Worm (Caenorhabditis elegans): ENCODE data around the gene srh-218.
A peak's percentile ranks its signal among the peaks of the same experiment; 100 is the strongest.

The srh-218 gene

DNA sequence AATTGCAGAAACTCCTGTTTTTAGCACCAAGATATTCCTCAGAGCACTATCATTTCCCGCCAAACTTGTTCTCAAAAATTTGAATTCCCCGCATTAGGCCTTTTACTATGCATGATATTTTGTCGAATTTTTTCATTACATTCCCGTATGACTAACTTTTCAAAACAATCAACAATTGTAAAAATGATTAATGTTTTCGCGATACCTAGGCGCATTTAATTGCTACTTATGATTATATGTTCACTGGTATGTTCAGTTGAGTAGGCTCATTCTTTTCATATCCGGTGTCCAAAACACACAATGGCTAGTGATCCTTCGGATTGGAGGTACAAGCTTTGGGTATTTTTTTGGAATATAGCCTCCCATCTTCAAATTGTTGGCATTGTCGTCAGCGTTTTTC lies 6.0 kb upstream of the srh-218 start, which contains the start of gene srw-21:
TSS of gene srw-21 (plus strand) at position 301 of the 400 bp plus-strand sequence.
- TF ChIP-seq C34F6.9 (tag; optimal IDR thresholded peaks at IDR 0.05) = no peak
- TF ChIP-seq nhr-12 (tag; optimal IDR thresholded peaks at IDR 0.05) = no peak
- TF ChIP-seq nhr-129 (tag; optimal IDR thresholded peaks at IDR 0.05) = no peak
- TF ChIP-seq sma-3 (GFP tag; optimal IDR thresholded peaks at IDR 0.05) = no peak
- TF ChIP-seq skn-1 (tag; optimal IDR thresholded peaks at IDR 0.05) = no peak
- no peak for TF ChIP-seq nhr-11 (tag; optimal IDR thresholded peaks at IDR 0.05)

DNA sequence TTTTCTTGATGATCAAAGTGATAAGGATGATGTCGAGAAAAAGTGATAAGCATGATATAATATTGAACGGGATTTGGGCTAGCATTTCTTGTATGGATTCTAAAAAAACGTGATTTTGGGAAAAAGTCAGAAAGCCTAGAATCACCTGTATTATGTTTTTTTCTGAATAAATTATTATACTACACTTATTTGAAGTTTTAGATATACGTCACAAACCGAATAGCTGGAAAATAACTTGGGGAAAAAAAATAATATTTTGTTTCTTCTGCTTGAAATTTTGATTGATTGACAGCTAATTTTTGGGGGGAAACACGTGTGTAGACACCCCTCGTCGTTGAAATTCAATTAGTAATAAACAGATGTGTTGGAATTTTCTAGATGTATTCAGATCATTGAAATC lies 1.3 kb upstream of the srh-218 start, which contains the start of gene str-264:
TSS of gene str-264 (minus strand) at position 101 of the 400 bp plus-strand sequence.
- TF ChIP-seq lin-39 (tag; optimal IDR thresholded peaks at IDR 0.05) (no peak), nhr-21 (tag; optimal IDR thresholded peaks at IDR 0.05) (no peak), nhr-23 (tag; optimal IDR thresholded peaks at IDR 0.05) (no peak), blmp-1 (tag; optimal IDR thresholded peaks at IDR 0.05; ENCODE audit: insufficient read depth) (no peak), ceh-82 (tag; optimal IDR thresholded peaks at IDR 0.05) (no peak), ZK546.5 (tag; optimal IDR thresholded peaks at IDR 0.05) (no peak), mbf-1 (tag; optimal IDR thresholded peaks at IDR 0.05) (no peak), peb-1 (tag; optimal IDR thresholded peaks at IDR 0.05) (no peak), nhr-77 (tag; optimal IDR thresholded peaks at IDR 0.05) (no peak), unc-39 (tag; optimal IDR thresholded peaks at IDR 0.05) (no peak)

DNA sequence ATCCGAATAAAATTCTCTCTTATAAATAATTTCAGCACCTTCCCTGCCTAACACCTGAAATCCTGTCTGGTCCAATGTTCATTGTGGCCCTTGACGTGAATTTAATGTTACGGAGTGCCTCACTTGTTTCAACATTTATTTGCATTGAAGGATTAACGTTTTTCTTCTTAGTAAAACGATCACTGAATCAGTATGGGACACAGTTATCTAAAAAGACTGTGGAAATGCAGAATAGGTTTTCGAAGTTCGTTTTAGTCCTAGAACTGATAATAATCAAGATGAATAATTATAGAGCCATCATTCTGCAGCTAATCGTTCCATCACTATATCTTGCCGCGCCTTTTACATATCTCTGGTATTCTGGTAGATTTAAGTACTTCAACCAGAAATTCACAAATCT lies 1.4 kb downstream of the srh-218 start, which contains the start of gene srh-219:
TSS of gene srh-219 (plus strand) at position 301 of the 400 bp plus-strand sequence.
- TF ChIP-seq skn-1 (tag; optimal IDR thresholded peaks at IDR 0.05) (no peak), egl-27 (tag; optimal IDR thresholded peaks at IDR 0.05) (no peak), nhr-11 (tag; optimal IDR thresholded peaks at IDR 0.05) (no peak), nhr-23 (tag; optimal IDR thresholded peaks at IDR 0.05) (no peak), mdl-1 (tag; optimal IDR thresholded peaks at IDR 0.05) (no peak), Y55F3AM.14 (GFP tag; optimal IDR thresholded peaks at IDR 0.05) (no peak), gmeb-1 (tag; optimal IDR thresholded peaks at IDR 0.05) (no peak), R02D3.7 (tag; optimal IDR thresholded peaks at IDR 0.05) (no peak), ztf-4 (tag; optimal IDR thresholded peaks at IDR 0.05) (no peak), crh-2 (tag; optimal IDR thresholded peaks at IDR 0.05) (no peak), aly-2 (tag; optimal IDR thresholded peaks at IDR 0.05) (no peak), ama-1 (optimal IDR thresholded peaks at IDR 0.05) (no peak), sma-9 (GFP tag; optimal IDR thresholded peaks at IDR 0.05) (no peak), sma-9 (tag; optimal IDR thresholded peaks at IDR 0.05) (no peak), alr-1 (tag; optimal IDR thresholded peaks at IDR 0.05) (no peak), unc-55 (GFP tag; optimal IDR thresholded peaks at IDR 0.05) (no peak), unc-62 (GFP tag; optimal IDR thresholded peaks at IDR 0.05) (no peak), lin-11 (tag; optimal IDR thresholded peaks at IDR 0.05) (no peak), ceh-82 (tag; optimal IDR thresholded peaks at IDR 0.05) (no peak), dmd-4 (tag; optimal IDR thresholded peaks at IDR 0.05) (no peak)

DNA sequence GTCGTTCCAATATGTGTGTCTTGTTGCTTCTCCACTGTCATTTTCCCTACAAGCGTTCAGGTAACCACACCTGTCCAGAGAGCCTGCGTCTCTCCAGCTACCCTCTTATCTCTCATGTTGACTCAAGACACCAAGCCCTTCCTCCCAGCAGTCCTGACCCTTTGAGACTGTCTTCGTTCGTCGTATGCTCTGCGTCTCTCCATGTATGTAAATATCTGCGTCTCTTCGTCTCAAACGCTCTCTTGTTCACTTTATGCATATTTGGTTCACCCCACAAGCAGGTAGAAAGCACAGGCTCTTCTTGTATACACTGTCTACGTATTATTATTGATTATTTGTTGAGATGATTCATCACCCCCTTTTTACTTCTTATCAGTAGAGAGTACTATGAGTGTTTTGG lies 4.0 kb downstream of the srh-218 start:
- no peak for TF ChIP-seq blmp-1 (tag; optimal IDR thresholded peaks at IDR 0.05; ENCODE audit: insufficient read depth)
- peak; percentile 42 for TF ChIP-seq crh-2 (tag; optimal IDR thresholded peaks at IDR 0.05)
- TF ChIP-seq elt-3 (tag; optimal IDR thresholded peaks at IDR 0.05) = no peak
- no peak for TF ChIP-seq elt-1 (tag; optimal IDR thresholded peaks at IDR 0.05)
- TF ChIP-seq nhr-25 (tag; optimal IDR thresholded peaks at IDR 0.05) = no peak
- peak; percentile 22 for TF ChIP-seq egl-27 (tag; optimal IDR thresholded peaks at IDR 0.05)
- TF ChIP-seq sma-9 (GFP tag; optimal IDR thresholded peaks at IDR 0.05) = peak; percentile 72
- TF ChIP-seq sma-9 (tag; optimal IDR thresholded peaks at IDR 0.05) = no peak
- no peak for TF ChIP-seq lin-13 (GFP tag; optimal IDR thresholded peaks at IDR 0.05)
- no peak for TF ChIP-seq mdl-1 (tag; optimal IDR thresholded peaks at IDR 0.05)
- peak; percentile 68 for TF ChIP-seq gmeb-1 (tag; optimal IDR thresholded peaks at IDR 0.05)
- no peak for TF ChIP-seq zag-1 (tag; optimal IDR thresholded peaks at IDR 0.05)
- TF ChIP-seq F13H6.1 (tag; optimal IDR thresholded peaks at IDR 0.05) = peak; percentile 82
- TF ChIP-seq unc-62 (GFP tag; optimal IDR thresholded peaks at IDR 0.05) = no peak
- no peak for TF ChIP-seq ztf-1 (GFP tag; conservative IDR thresholded peaks at IDR 0.05)
- TF ChIP-seq nhr-6 (tag; optimal IDR thresholded peaks at IDR 0.05) = no peak
- no peak for TF ChIP-seq C34F6.9 (tag; optimal IDR thresholded peaks at IDR 0.05)
- no peak for TF ChIP-seq lin-11 (tag; optimal IDR thresholded peaks at IDR 0.05)
- TF ChIP-seq skn-1 (tag; optimal IDR thresholded peaks at IDR 0.05) = peak; percentile 17
- TF ChIP-seq alr-1 (tag; optimal IDR thresholded peaks at IDR 0.05) = no peak
- TF ChIP-seq Y55F3AM.14 (GFP tag; optimal IDR thresholded peaks at IDR 0.05) = no peak
- no peak for TF ChIP-seq nhr-10 (tag; optimal IDR thresholded peaks at IDR 0.05)
- TF ChIP-seq nhr-129 (tag; optimal IDR thresholded peaks at IDR 0.05) = peak; percentile 52
- TF ChIP-seq nhr-12 (tag; optimal IDR thresholded peaks at IDR 0.05) = no peak
- TF ChIP-seq fos-1 (tag; optimal IDR thresholded peaks at IDR 0.05) = peak; percentile 90
